Worm (Caenorhabditis elegans): ENCODE data around the gene klp-6.

ce11 chrIII:5024393-5024964 is 6.2 kb upstream of the klp-6 start, which contains the start of gene pcf-11:
- TF ChIP-seq ref-1 (GFP tag; conservative IDR thresholded peaks at IDR 0.05) (no peak), ztf-23 (GFP tag; IDR thresholded peaks at IDR 0.05) (peak; percentile 80)
